Worm (Caenorhabditis elegans) whole organism, L4/young adult: ENCODE measurements around the gene srj-32.

Experiments used
- W03F9.2 ChIP-seq: fragments of 150-350 bp; optimal IDR thresholded peaks from 2 replicates; lab custom pipeline; 2014; ENCODE audit warnings: missing biosample characterization, missing genetic modification characterization
- dao-5 ChIP-seq: sonication (generic microtip); optimal IDR thresholded peaks from 2 replicates; lab custom pipeline; 2016; ENCODE audit warnings: missing genotype, missing genetic modification characterization, moderate library complexity, missing compliant biosample characterization
- him-1 ChIP-seq: sonication (generic microtip); optimal IDR thresholded peaks from 2 replicates; lab custom pipeline; 2016; ENCODE audit warnings: missing genotype, missing genetic modification reagents, missing genetic modification characterization, missing compliant biosample characterization

- TF ChIP-seq dao-5 (tag; lab: Kevin White, UChicago) (no peak), W03F9.2 (tag; lab: Kevin White, UChicago) (no peak), him-1 (no peak)
Measured at ce11 chrV:7339831-7340230, 42.7 kb upstream of the srj-32 start, which contains the start of gene srh-187.
